Worm (Caenorhabditis elegans) whole organism, L4/young adult: ENCODE data around the gene ZC262.4.

Experiments used
- W03F9.2 ChIP-seq: fragments of 150-350 bp; optimal IDR thresholded peaks from 2 replicates; lab custom pipeline; 2014; ENCODE audit warnings: missing biosample characterization, missing genetic modification characterization
- him-1 ChIP-seq: sonication (generic microtip); optimal IDR thresholded peaks from 2 replicates; lab custom pipeline; 2016; ENCODE audit warnings: missing genotype, missing genetic modification reagents, missing genetic modification characterization, missing compliant biosample characterization

- TF ChIP-seq W03F9.2 (tag; lab: Kevin White, UChicago) (no peak), him-1 (tag; lab: Kevin White, UChicago) (no peak)
Observed at ce11 chrIII:8369172-8369571, 34.8 kb upstream of the ZC262.4 start.
